Worm (Caenorhabditis elegans) whole organism, mixed stage, embryonic: ENCODE data around the gene fbxa-202.

Experiments used
- M03D4.4 ChIP-seq: sonication (generic microtip); optimal IDR thresholded peaks from 2 replicates; lab custom pipeline; 2017; ENCODE audit warnings: mild to moderate bottlenecking, missing genetic modification characterization, missing compliant biosample characterization
- bed-3 ChIP-seq: fragments of 200-800 bp; sonication (Bioruptor generic); optimal IDR thresholded peaks from 3 replicates; lab custom pipeline; 2018; ENCODE audit warnings: mild to moderate bottlenecking, missing genetic modification characterization, moderate library complexity, missing compliant biosample characterization
- ceh-39 ChIP-seq: fragments of 150-350 bp; optimal IDR thresholded peaks from 2 replicates; lab custom pipeline; 2014; ENCODE audit warnings: missing biosample characterization, missing genetic modification characterization
- ceh-83 ChIP-seq: fragments of 200-800 bp; sonication (Bioruptor generic); optimal IDR thresholded peaks from 2 replicates; lab custom pipeline; 2018; ENCODE audit warnings: mild to moderate bottlenecking, missing genetic modification characterization, missing compliant biosample characterization
- cnd-1 ChIP-seq: fragments of 200-800 bp; sonication (Bioruptor generic); optimal IDR thresholded peaks from 2 replicates; lab custom pipeline; 2018; ENCODE audit warnings: mild to moderate bottlenecking, missing genetic modification characterization, missing compliant biosample characterization
- drap-1 ChIP-seq: fragments of 200-800 bp; sonication (Bioruptor generic); optimal IDR thresholded peaks from 3 replicates; lab custom pipeline; 2018; ENCODE audit warnings: mild to moderate bottlenecking, missing genetic modification characterization, missing compliant biosample characterization
- elt-1 ChIP-seq: sonication (generic microtip); optimal IDR thresholded peaks from 2 replicates; lab custom pipeline; 2017; ENCODE audit warnings: missing genetic modification characterization, mild to moderate bottlenecking, missing compliant biosample characterization, antibody characterized with exemption, moderate library complexity, borderline replicate concordance; ENCODE audit not compliant: insufficient read depth
- flh-1 ChIP-seq: fragments of 200-800 bp; sonication (Bioruptor generic); optimal IDR thresholded peaks from 2 replicates; lab custom pipeline; 2018; ENCODE audit warnings: mild to moderate bottlenecking, missing genetic modification characterization, moderate library complexity, missing compliant biosample characterization
- ham-2 ChIP-seq: fragments of 200-800 bp; sonication (Bioruptor generic); optimal IDR thresholded peaks from 2 replicates; lab custom pipeline; 2018; ENCODE audit warnings: mild to moderate bottlenecking, missing genetic modification characterization, missing compliant biosample characterization
- hlh-1 ChIP-seq: fragments of 150-350 bp; optimal IDR thresholded peaks from 2 replicates; lab custom pipeline; 2014; ENCODE audit warnings: missing biosample characterization, missing genetic modification reagents, missing genetic modification characterization
- lin-32 ChIP-seq: fragments of 200-800 bp; sonication (Bioruptor generic); optimal IDR thresholded peaks from 2 replicates; lab custom pipeline; 2018; ENCODE audit warnings: mild to moderate bottlenecking, missing genetic modification characterization, missing compliant biosample characterization
- mab-5 ChIP-seq: fragments of 150-350 bp; optimal IDR thresholded peaks from 2 replicates; lab custom pipeline; 2014; ENCODE audit warnings: missing biosample characterization, missing genetic modification characterization
- mep-1 ChIP-seq: fragments of 150-350 bp; optimal IDR thresholded peaks from 2 replicates; lab custom pipeline; 2017; ENCODE audit warnings: missing biosample characterization, missing genetic modification reagents, missing genetic modification characterization, inconsistent platforms
- mls-2 ChIP-seq: sonication (generic microtip); optimal IDR thresholded peaks from 2 replicates; lab custom pipeline; 2016; ENCODE audit warnings: mild to moderate bottlenecking, missing genetic modification characterization, moderate library complexity, missing compliant biosample characterization
- nhr-12 ChIP-seq: fragments of 150-350 bp; optimal IDR thresholded peaks from 2 replicates; lab custom pipeline; 2014; ENCODE audit warnings: missing biosample characterization, missing genetic modification characterization
- nhr-2 ChIP-seq: fragments of 150-350 bp; optimal IDR thresholded peaks from 2 replicates; lab custom pipeline; 2014; ENCODE audit warnings: missing biosample characterization, missing genetic modification characterization
- nhr-76 ChIP-seq: sonication (generic microtip); optimal IDR thresholded peaks from 2 replicates; lab custom pipeline; 2017; ENCODE audit warnings: missing biosample characterization, missing genetic modification characterization
- sem-2 ChIP-seq: fragments of 200-800 bp; sonication (Bioruptor generic); optimal IDR thresholded peaks from 2 replicates; lab custom pipeline; 2018; ENCODE audit warnings: mild to moderate bottlenecking, missing genetic modification characterization, missing compliant biosample characterization
- snpc-4 ChIP-seq: fragments of 150-350 bp; optimal IDR thresholded peaks from 2 replicates; lab custom pipeline; 2014; ENCODE audit warnings: missing biosample characterization, missing genetic modification characterization
- sptf-1 ChIP-seq: sonication (generic microtip); optimal IDR thresholded peaks from 2 replicates; lab custom pipeline; 2017; ENCODE audit warnings: mild to moderate bottlenecking, missing genetic modification characterization, moderate library complexity, missing compliant biosample characterization
- unc-120 ChIP-seq: sonication (generic microtip); optimal IDR thresholded peaks from 2 replicates; lab custom pipeline; 2017; ENCODE audit warnings: missing genetic modification characterization, missing compliant biosample characterization; ENCODE audit not compliant: poor library complexity, severe bottlenecking
- unc-39 ChIP-seq: fragments of 150-350 bp; optimal IDR thresholded peaks from 2 replicates; lab custom pipeline; 2014; ENCODE audit warnings: missing biosample characterization, missing genetic modification characterization
- unc-62 ChIP-seq: fragments of 150-350 bp; optimal IDR thresholded peaks from 2 replicates; lab custom pipeline; 2014; ENCODE audit warnings: missing biosample characterization, missing genetic modification reagents, missing genetic modification characterization
- zip-8 ChIP-seq: fragments of 150-350 bp; optimal IDR thresholded peaks from 2 replicates; lab custom pipeline; 2014; ENCODE audit warnings: missing biosample characterization, missing genetic modification characterization
- ztf-11 ChIP-seq: fragments of 150-350 bp; optimal IDR thresholded peaks from 2 replicates; lab custom pipeline; 2014; ENCODE audit warnings: missing biosample characterization, missing genetic modification characterization

The fbxa-202 gene

DNA sequence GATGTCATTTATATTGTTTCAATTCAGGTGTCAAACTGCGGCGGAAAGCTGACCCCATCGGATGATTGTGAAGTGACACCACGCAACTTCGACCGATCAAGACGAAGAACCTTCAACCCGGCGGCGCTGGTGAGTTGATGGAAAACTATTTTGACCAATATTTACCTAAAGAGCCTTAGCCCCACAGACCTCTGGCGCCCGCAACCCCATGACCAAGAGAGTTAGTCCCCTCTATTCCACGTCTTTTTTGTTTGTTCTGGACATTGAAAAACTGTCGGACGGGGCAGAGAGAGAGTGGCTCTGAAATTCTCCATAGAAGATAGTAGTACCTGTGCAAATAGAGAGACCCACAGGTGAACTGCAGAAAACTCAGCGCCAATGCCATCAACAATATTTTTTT is 31.6 kb downstream of the fbxa-202 start:
- TF ChIP-seq ceh-83 (GFP tag; lab: Kevin White, UChicago) (no peak), bed-3 (GFP tag; lab: Kevin White, UChicago) (no peak), ceh-39 (no peak), nhr-76 (tag; lab: Kevin White, UChicago) (no peak), ham-2 (GFP tag; lab: Kevin White, UChicago) (no peak), drap-1 (no peak), unc-39 (tag; lab: Kevin White, UChicago) (no peak), mep-1 (tag; lab: Kevin White, UChicago) (no peak), elt-1 (tag; lab: Kevin White, UChicago) (no peak), M03D4.4 (tag; lab: Kevin White, UChicago) (no peak), sem-2 (no peak), lin-32 (GFP tag; lab: Kevin White, UChicago) (no peak), ztf-11 (no peak), mab-5 (no peak), unc-62 (GFP tag; lab: Kevin White, UChicago) (no peak), nhr-12 (tag; lab: Kevin White, UChicago) (no peak)

DNA sequence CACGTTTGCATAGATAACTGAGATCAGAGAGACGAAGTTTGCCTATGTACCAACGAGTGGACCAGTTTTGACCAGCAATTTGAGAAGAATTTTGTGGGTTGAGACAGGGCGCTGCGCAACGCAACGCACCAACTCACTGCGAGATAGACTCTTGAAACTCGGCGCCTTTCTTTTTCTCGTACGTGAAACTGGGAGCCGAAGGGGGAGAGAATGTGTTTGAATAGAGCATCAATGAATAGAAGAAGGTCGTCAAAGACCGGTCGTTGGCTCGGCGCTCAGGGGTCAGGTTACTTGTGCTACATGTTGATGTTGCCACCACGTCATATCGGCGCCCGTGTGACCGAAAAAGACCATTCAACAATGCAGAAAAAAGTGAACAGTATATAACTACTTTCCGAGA is 32.4 kb downstream of the fbxa-202 start:
- no peak for TF ChIP-seq lin-32 (GFP tag; lab: Kevin White, UChicago)
- no peak for TF ChIP-seq hlh-1 (tag; lab: Kevin White, UChicago)

DNA sequence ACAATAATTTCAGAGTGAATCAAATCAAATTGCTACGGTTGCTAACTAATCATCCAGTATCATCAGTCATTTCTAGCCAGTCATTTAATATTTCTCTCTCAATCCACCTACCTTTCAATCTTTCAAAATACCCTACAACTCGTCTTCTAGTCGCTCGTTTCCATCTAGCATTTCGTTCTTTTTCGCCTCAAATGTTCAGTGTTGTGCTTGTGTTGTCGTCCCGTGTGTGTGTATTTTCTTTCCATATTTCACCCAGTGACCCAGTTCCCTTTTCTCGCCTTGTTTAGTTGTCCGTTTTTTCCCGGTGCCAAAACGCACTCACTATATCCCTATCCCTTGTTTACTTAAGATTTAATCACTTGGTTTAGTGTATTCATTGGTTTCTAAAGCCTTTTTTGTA is 34.6 kb downstream of the fbxa-202 start:
- TF ChIP-seq cnd-1 (tag; lab: Kevin White, UChicago) (no peak), sptf-1 (tag; lab: Kevin White, UChicago) (no peak), ceh-83 (GFP tag; lab: Kevin White, UChicago) (no peak), snpc-4 (tag; lab: Kevin White, UChicago) (no peak)
- TF ChIP-seq, all 35 proteins: peak for 0

DNA sequence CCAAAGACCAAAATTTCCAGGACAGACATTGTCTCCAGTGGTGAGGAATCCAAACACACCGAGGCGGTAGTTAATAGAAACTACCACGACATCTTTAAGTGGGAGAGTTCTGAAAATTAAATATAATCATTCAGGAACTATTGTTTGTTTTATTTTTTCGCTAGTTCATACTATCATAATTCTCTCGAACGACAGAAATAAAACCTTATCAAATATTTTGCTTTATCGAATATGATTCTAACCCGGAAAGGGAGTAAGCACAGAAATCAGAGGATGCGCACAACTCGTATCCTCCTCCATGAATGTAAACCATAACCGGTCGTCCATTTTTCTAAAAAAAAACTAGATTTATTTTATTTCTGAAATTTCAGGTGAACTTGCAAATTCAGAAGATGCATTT is 37.7 kb downstream of the fbxa-202 start:
- TF ChIP-seq M03D4.4 (tag; lab: Kevin White, UChicago): no peak
- TF ChIP-seq hlh-1 (tag; lab: Kevin White, UChicago): no peak
- TF ChIP-seq ceh-39: no peak
- no peak for TF ChIP-seq sptf-1 (tag; lab: Kevin White, UChicago)
- no peak for TF ChIP-seq unc-120 (tag; lab: Kevin White, UChicago)

DNA sequence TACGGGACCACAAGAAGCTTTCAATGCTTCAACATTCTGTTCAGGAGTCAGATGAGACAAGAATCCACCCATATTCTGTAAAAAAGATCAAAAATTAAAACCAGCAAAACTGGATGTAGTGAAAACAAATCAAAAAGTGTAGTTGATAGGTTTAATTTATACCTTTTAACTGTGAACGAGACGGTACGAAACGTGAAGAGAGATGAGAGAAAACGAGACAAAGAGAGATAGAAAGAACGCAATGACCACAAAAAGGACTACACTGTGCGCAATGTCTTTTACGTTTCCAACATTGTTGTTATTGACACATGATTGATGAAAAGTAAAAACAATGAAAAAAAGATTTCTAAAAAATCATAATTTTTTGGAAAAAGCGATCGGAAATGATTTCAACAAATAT is 38.5 kb downstream of the fbxa-202 start, which contains the start of gene cest-33:
cest-33 (minus strand) TSS at position 75 of the 400 bp plus-strand sequence.
- TF ChIP-seq flh-1 (no peak), M03D4.4 (tag; lab: Kevin White, UChicago) (no peak), sem-2 (no peak), hlh-1 (tag; lab: Kevin White, UChicago) (no peak), sptf-1 (tag; lab: Kevin White, UChicago) (no peak), mls-2 (no peak), nhr-12 (tag; lab: Kevin White, UChicago) (no peak), nhr-2 (tag; lab: Kevin White, UChicago) (no peak), drap-1 (no peak)

DNA sequence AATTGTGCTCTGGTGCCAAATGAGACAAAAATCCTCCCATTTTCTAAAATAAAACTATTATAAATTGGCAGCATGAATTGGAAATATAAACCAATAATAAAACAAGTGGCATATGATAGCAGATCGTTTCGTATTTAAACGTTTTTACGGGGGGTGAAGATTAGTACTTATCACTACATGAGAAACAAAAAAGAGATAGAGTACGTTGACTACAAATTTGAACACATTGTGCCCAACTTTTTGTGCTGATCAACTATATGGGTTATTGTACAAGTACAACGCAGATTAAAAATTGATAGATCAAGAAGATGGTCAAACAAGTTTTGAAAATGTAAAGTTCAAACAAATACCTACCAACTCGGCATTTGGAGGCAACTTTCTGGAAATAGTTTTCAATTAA is 41.4 kb downstream of the fbxa-202 start:
- TF ChIP-seq zip-8 (tag; lab: Kevin White, UChicago) (no peak), ceh-39 (no peak), ceh-83 (GFP tag; lab: Kevin White, UChicago) (no peak), M03D4.4 (tag; lab: Kevin White, UChicago) (no peak)

DNA sequence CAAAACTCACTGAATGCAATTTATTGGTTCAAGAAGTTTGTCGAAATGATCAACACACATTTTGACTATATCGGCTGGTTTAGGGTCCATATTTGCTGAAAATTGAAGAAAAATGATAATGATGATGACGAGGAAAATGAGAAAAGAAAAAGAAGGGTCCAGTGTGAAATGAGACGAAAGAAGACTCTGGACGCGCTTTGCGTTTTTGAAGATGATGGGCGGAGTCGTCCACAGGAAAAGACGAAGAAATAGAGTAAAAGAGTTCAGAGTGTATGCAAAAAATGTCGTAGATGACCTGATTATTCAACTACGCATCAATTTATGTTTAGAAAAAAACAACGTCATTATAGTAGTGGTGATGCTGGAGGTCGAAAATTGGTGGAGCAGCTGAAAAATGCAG is 47.8 kb downstream of the fbxa-202 start, which contains the start of gene F13H6.5:
F13H6.5 (minus strand) TSS at position 101 of the 400 bp plus-strand sequence.
- TF ChIP-seq mls-2 (no peak), flh-1 (no peak), sem-2 (no peak), ztf-11 (no peak), lin-32 (GFP tag; lab: Kevin White, UChicago) (no peak), unc-120 (tag; lab: Kevin White, UChicago) (no peak)
